Worm (Caenorhabditis elegans): ENCODE data around the gene ttr-28.

ttr-28 gene

DNA sequence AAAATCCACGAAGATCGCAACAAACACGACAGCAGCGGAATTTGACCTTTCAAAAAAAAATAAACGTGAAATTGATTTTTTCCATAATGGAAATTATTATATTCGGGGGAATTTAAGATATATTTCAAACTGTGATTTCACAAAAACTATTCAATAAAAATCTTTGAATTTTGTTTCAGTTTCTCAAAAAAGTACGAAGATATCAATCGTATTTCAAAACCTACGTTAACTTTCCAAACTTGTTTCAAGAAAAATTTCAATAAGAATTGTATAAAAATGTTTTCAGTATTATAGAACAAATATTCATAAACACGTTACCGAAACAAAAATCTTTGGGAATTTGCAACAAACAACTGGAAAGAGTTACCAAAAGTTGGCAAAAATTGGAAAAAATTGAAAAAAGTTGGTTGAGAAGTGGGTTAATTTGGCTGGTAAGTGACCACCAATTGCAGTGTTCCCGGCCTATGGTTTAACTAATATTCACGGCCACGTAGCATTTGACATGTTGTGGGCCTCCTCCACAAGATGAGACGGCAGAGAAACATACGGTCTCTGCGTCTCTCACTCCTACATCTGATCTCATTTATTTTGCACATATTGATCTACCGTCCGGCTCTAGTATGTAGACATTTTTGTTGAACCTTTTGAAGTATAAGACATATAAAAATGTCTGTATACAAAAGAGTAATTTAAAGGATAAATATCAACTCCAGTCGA, 46.0 kb upstream of the ttr-28 start, which contains the start of the genes T16G1.9 and T16G1.18 (continued):
- no peak for TF ChIP-seq sma-9 (GFP tag; optimal IDR thresholded peaks at IDR 0.05)
- TF ChIP-seq sma-9 (tag; optimal IDR thresholded peaks at IDR 0.05): no peak
- TF ChIP-seq nhr-21 (tag; optimal IDR thresholded peaks at IDR 0.05): no peak
- TF ChIP-seq nhr-11 (tag; optimal IDR thresholded peaks at IDR 0.05): no peak
- peak in 1 of 2 experiments; percentile 70 for TF ChIP-seq lsy-2 (tag; optimal IDR thresholded peaks at IDR 0.05)
- no peak for TF ChIP-seq mdl-1 (tag; optimal IDR thresholded peaks at IDR 0.05)
- TF ChIP-seq egl-27 (tag; optimal IDR thresholded peaks at IDR 0.05): no peak
- TF ChIP-seq ztf-4 (tag; optimal IDR thresholded peaks at IDR 0.05): no peak
- no peak for TF ChIP-seq ztf-1 (GFP tag; conservative IDR thresholded peaks at IDR 0.05)
- TF ChIP-seq C34F6.9 (tag; optimal IDR thresholded peaks at IDR 0.05): peak; percentile 67
- TF ChIP-seq ama-1 (optimal IDR thresholded peaks at IDR 0.05): no peak
- TF ChIP-seq sma-3 (GFP tag; optimal IDR thresholded peaks at IDR 0.05): no peak
- no peak for TF ChIP-seq nhr-23 (tag; optimal IDR thresholded peaks at IDR 0.05)
- TF ChIP-seq elt-3 (tag; optimal IDR thresholded peaks at IDR 0.05): no peak
- no peak for TF ChIP-seq R02D3.7 (tag; optimal IDR thresholded peaks at IDR 0.05)
- no peak for TF ChIP-seq ztf-11 (tag; optimal IDR thresholded peaks at IDR 0.05)
- TF ChIP-seq fos-1 (tag; optimal IDR thresholded peaks at IDR 0.05): peak; percentile 40
- no peak for TF ChIP-seq unc-62 (GFP tag; optimal IDR thresholded peaks at IDR 0.05)
- no peak for TF ChIP-seq ceh-82 (tag; optimal IDR thresholded peaks at IDR 0.05)
- peak; percentile 55 for TF ChIP-seq unc-55 (GFP tag; optimal IDR thresholded peaks at IDR 0.05)
- no peak for TF ChIP-seq lin-39 (tag; optimal IDR thresholded peaks at IDR 0.05)
- no peak for TF ChIP-seq ceh-16 (tag; optimal IDR thresholded peaks at IDR 0.05)

DNA sequence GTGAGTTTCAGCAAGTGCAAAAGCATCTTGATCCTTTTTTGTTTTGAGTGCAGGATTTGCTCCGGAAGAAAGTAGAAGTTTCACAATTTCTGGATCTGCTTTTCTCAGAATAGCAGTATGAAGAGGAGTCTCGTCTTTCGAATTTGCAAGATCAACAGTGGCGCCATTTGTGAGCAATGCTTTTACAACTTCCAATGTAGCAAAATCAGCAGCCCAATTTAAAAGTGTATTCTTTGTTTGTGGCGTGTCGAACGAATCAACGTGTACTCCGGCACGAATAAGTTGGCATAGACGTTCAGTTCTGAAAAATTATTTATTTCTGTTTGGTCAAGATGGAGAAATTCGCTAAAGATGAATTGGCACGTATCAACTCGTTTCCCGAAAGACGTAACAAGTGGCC, 44.6 kb upstream of the ttr-28 start, which contains the start of gene T16G1.13:
Gene T16G1.13, plus strand, starts transcription at position 301 of the 400 bp plus-strand sequence.
- TF ChIP-seq egl-27 (tag; optimal IDR thresholded peaks at IDR 0.05) (no peak), unc-62 (GFP tag; optimal IDR thresholded peaks at IDR 0.05) (no peak), mdl-1 (tag; optimal IDR thresholded peaks at IDR 0.05) (no peak), peb-1 (tag; optimal IDR thresholded peaks at IDR 0.05) (no peak), crh-2 (tag; optimal IDR thresholded peaks at IDR 0.05) (no peak), fos-1 (tag; optimal IDR thresholded peaks at IDR 0.05) (no peak), zag-1 (tag; optimal IDR thresholded peaks at IDR 0.05) (no peak), nhr-237 (tag; optimal IDR thresholded peaks at IDR 0.05) (no peak)

DNA sequence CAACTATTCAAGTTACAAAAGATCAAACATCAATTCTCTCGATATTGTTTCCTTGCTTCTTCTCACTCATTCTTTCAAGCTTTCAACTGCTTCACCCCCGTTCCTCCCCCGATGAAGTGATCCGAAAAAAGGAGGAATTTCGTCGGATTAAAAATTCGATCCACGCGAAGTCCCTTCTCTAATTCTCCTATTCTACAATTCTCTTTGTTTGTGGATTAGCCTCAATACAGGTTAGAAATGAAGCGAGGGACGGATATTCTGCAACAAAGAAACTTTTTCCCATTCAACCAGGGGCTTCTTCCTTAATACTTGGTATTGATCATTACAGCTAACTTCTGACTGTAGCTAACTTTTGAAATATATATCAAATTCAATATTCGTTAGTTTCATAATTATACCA, 39.8 kb upstream of the ttr-28 start, which contains the start of gene grl-2:
Gene grl-2, plus strand, starts transcription at position 301 of the 400 bp plus-strand sequence.
- TF ChIP-seq lsy-2 (tag; optimal IDR thresholded peaks at IDR 0.05) (no peak), lin-13 (GFP tag; optimal IDR thresholded peaks at IDR 0.05) (no peak), fos-1 (tag; optimal IDR thresholded peaks at IDR 0.05) (no peak), dmd-4 (tag; optimal IDR thresholded peaks at IDR 0.05) (no peak), ztf-11 (tag; optimal IDR thresholded peaks at IDR 0.05) (no peak)

DNA sequence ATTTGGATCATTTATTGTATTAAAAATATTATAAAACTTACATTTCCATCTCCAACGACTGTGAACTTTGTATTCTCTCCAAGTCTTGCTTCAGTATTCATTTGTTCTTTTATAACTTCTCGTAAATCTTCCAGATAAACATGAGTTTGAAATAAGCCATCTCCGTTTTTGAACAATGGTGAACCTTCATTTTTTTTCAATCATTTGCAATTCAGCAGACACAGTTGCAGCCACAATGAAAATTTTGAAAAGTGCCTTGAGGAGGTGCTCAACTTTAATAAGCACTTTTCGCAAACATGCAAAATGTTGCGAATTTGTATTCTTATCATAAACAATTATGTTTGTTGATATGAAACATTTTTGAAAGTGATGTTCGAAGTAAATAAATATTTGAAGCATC, 39.3 kb upstream of the ttr-28 start, which contains the start of gene T16G1.3:
Gene T16G1.3, minus strand, starts transcription at position 101 of the 400 bp plus-strand sequence.
- no peak for TF ChIP-seq nhr-12 (tag; optimal IDR thresholded peaks at IDR 0.05)
- TF ChIP-seq mab-5 (tag; optimal IDR thresholded peaks at IDR 0.05): no peak
- no peak for TF ChIP-seq crh-2 (tag; optimal IDR thresholded peaks at IDR 0.05)
- no peak for TF ChIP-seq R02D3.7 (tag; optimal IDR thresholded peaks at IDR 0.05)
- TF ChIP-seq ztf-4 (tag; optimal IDR thresholded peaks at IDR 0.05): no peak
- TF ChIP-seq zag-1 (tag; optimal IDR thresholded peaks at IDR 0.05): no peak

DNA sequence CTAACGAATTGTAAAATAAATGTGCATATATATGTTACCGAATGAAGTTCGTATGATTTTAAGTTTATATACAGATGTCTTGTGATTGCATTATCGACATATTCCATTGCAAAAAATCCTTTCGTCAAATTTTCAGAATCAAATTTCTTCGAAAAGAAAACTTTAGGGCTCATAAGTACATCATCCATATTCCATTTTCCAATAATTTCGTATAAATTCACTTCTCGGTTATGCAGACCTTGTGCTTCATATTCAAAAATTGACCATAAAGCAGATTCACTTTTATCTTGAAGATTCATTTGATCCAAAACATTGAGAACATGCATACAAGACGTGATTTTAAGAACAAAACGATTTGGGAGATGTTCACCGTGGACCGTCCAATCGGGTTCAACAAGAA, 38.4 kb upstream of the ttr-28 start:
- no peak for TF ChIP-seq ceh-16 (tag; optimal IDR thresholded peaks at IDR 0.05)
- no peak for TF ChIP-seq nhr-12 (tag; optimal IDR thresholded peaks at IDR 0.05)
- TF ChIP-seq F13H6.1 (tag; optimal IDR thresholded peaks at IDR 0.05): no peak
- TF ChIP-seq ZK546.5 (tag; optimal IDR thresholded peaks at IDR 0.05): no peak
- TF ChIP-seq nhr-25 (tag; optimal IDR thresholded peaks at IDR 0.05): no peak
- no peak for TF ChIP-seq egl-27 (tag; optimal IDR thresholded peaks at IDR 0.05)
- TF ChIP-seq aly-2 (tag; optimal IDR thresholded peaks at IDR 0.05): no peak
- no peak for TF ChIP-seq nhr-23 (tag; optimal IDR thresholded peaks at IDR 0.05)
- no peak for TF ChIP-seq nhr-11 (tag; optimal IDR thresholded peaks at IDR 0.05)
- no peak for TF ChIP-seq alr-1 (tag; optimal IDR thresholded peaks at IDR 0.05)
- no peak for TF ChIP-seq snpc-4 (tag; optimal IDR thresholded peaks at IDR 0.05)
- TF ChIP-seq crh-2 (tag; optimal IDR thresholded peaks at IDR 0.05): no peak
- TF ChIP-seq ztf-11 (tag; optimal IDR thresholded peaks at IDR 0.05): no peak
- TF ChIP-seq nhr-77 (tag; optimal IDR thresholded peaks at IDR 0.05): no peak
- no peak for TF ChIP-seq ama-1 (optimal IDR thresholded peaks at IDR 0.05)
- no peak for TF ChIP-seq mbf-1 (tag; optimal IDR thresholded peaks at IDR 0.05)
- no peak for TF ChIP-seq C34F6.9 (tag; optimal IDR thresholded peaks at IDR 0.05)
- no peak for TF ChIP-seq mdl-1 (tag; optimal IDR thresholded peaks at IDR 0.05)
- no peak for TF ChIP-seq sma-9 (GFP tag; optimal IDR thresholded peaks at IDR 0.05)
- TF ChIP-seq sma-9 (tag; optimal IDR thresholded peaks at IDR 0.05): no peak
- TF ChIP-seq sem-4 (tag; optimal IDR thresholded peaks at IDR 0.05): no peak

All from whole organism, L2 larva.